Worm (Caenorhabditis elegans): ENCODE results near the gene Y39B6A.27.

DNA sequence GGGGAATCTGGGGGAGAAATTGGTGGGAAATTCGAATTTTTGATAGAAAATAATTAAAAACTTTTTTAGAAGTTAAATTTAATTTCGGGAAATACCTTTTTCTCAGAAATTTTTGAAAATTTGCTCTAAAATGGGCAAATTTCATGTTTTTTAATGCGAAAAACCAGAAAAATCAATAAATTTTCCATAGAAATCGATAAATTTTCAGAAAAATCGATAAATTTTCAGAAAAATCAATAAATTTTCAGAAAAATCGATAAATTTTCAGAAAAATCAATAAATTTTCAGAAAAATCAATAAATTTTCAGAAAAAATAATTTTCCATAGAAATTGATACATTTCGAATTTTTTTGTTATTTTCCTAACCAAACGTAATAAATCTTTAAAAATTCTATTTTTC, 45.5 kb upstream of the Y39B6A.27 start:
- no peak for TF ChIP-seq ztf-11 (tag; optimal IDR thresholded peaks at IDR 0.05)
- TF ChIP-seq pha-4 (tag; optimal IDR thresholded peaks at IDR 0.05): no peak
- TF ChIP-seq ceh-83 (GFP tag; optimal IDR thresholded peaks at IDR 0.05): no peak
- TF ChIP-seq tbx-8 (GFP tag; optimal IDR thresholded peaks at IDR 0.05): no peak
- TF ChIP-seq snpc-4 (tag; optimal IDR thresholded peaks at IDR 0.05): no peak
- no peak for TF ChIP-seq mls-2 (tag; optimal IDR thresholded peaks at IDR 0.05)
- TF ChIP-seq blmp-1 (tag; optimal IDR thresholded peaks at IDR 0.05): no peak
- TF ChIP-seq nhr-237 (tag; optimal IDR thresholded peaks at IDR 0.05): no peak
- TF ChIP-seq ces-1 (GFP tag; optimal IDR thresholded peaks at IDR 0.05): no peak
- TF ChIP-seq mep-1 (tag; optimal IDR thresholded peaks at IDR 0.05): no peak
- no peak for TF ChIP-seq unc-62 (GFP tag; optimal IDR thresholded peaks at IDR 0.05)
- no peak for TF ChIP-seq hlh-1 (tag; optimal IDR thresholded peaks at IDR 0.05)
- no peak for TF ChIP-seq nhr-76 (tag; optimal IDR thresholded peaks at IDR 0.05)
- no peak for TF ChIP-seq mab-5 (tag; optimal IDR thresholded peaks at IDR 0.05)
